Fruit fly (Drosophila melanogaster) whole organism, embryonic: ENCODE results near the gene CG42324.

Experiments used
- BEAF-32 ChIP-seq: fragments of 200-800 bp; sonication (Bioruptor generic); optimal IDR thresholded peaks from 3 replicates; lab custom pipeline; 2017; ENCODE audit warnings: missing biosample characterization, missing genetic modification characterization, mild to moderate bottlenecking, moderate library complexity, missing genetic modification reagents
- C15 ChIP-seq: fragments of 200-800 bp; sonication (Bioruptor generic); IDR thresholded peaks from 3 replicates; pipeline ENCODE4 v1.3.6; 2022; ENCODE audit warnings: missing biosample characterization, missing genetic modification characterization
- CG10366 ChIP-seq: fragments of 200-800 bp; sonication (Bioruptor generic); IDR thresholded peaks from 2 replicates; pipeline ENCODE4 v1.3.6; 2022; ENCODE audit warnings: missing biosample characterization, missing genetic modification characterization
- CG10543 ChIP-seq: fragments of 200-800 bp; sonication (Bioruptor generic); optimal IDR thresholded peaks from 3 replicates; lab custom pipeline; 2017; ENCODE audit warnings: missing biosample characterization, mild to moderate bottlenecking, missing genetic modification characterization, moderate library complexity
- CG11695 ChIP-seq: fragments of 200-800 bp; sonication (Bioruptor generic); IDR thresholded peaks from 3 replicates; pipeline ENCODE4 v1.3.6; 2022; ENCODE audit warnings: missing biosample characterization, missing genetic modification characterization
- CG13624 ChIP-seq: fragments of 200-800 bp; sonication (Bioruptor generic); optimal IDR thresholded peaks from 2 replicates; lab custom pipeline; 2016; ENCODE audit warnings: missing biosample characterization, missing genetic modification characterization
- CG13775 ChIP-seq: fragments of 200-800 bp; sonication (Bioruptor generic); optimal IDR thresholded peaks from 3 replicates; lab custom pipeline; 2017; ENCODE audit warnings: missing biosample characterization, mild to moderate bottlenecking, missing genetic modification characterization
- CG16813 ChIP-seq: fragments of 200-800 bp; sonication (Bioruptor generic); IDR thresholded peaks from 3 replicates; pipeline ENCODE4 v1.3.6; 2022; ENCODE audit warnings: missing biosample characterization, missing genetic modification characterization; ENCODE audit not compliant: partially characterized antibody
- CG2678 ChIP-seq: fragments of 200-800 bp; sonication (Bioruptor generic); optimal IDR thresholded peaks from 3 replicates; lab custom pipeline; 2019; ENCODE audit warnings: missing biosample characterization, mild to moderate bottlenecking, missing genetic modification characterization, moderate library complexity
- CG2712 ChIP-seq: fragments of 200-800 bp; optimal IDR thresholded peaks from 3 replicates; lab custom pipeline; 2019; ENCODE audit warnings: missing biosample characterization, mild to moderate bottlenecking, missing genetic modification characterization, moderate library complexity
- CG31441 ChIP-seq: fragments of 200-800 bp; sonication (Bioruptor generic); IDR thresholded peaks from 2 replicates; pipeline ENCODE4 v1.3.6; 2022; ENCODE audit warnings: missing biosample characterization, missing genetic modification characterization
- CG32532 ChIP-seq: fragments of 200-800 bp; sonication (Bioruptor generic); IDR thresholded peaks from 2 replicates; pipeline ENCODE4 v1.3.6; 2022; ENCODE audit warnings: missing biosample characterization, missing genetic modification characterization
- CG3726 ChIP-seq: fragments of 200-800 bp; sonication (Bioruptor generic); IDR thresholded peaks from 3 replicates; pipeline ENCODE4, ENCODE4 v1.3.6; 2022; ENCODE audit warnings: missing biosample characterization, missing genetic modification characterization
- CG4730 ChIP-seq: fragments of 200-800 bp; sonication (Bioruptor generic); IDR thresholded peaks from 2 replicates; pipeline ENCODE4 v1.3.6; 2022; ENCODE audit warnings: missing biosample characterization, missing genetic modification characterization
- CG7745 ChIP-seq: fragments of 200-800 bp; sonication (Bioruptor generic); optimal IDR thresholded peaks from 2 replicates; lab custom pipeline; 2018; ENCODE audit warnings: missing biosample characterization, mild to moderate bottlenecking, missing genetic modification characterization, moderate library complexity
- CG9727 ChIP-seq: fragments of 200-800 bp; sonication (Bioruptor generic); optimal IDR thresholded peaks from 3 replicates; lab custom pipeline; 2017; ENCODE audit warnings: missing biosample characterization, mild to moderate bottlenecking, missing genetic modification characterization
- E2f2 ChIP-seq: fragments of 200-800 bp; sonication (Bioruptor generic); IDR thresholded peaks from 2 replicates; pipeline ENCODE4 v1.3.6; 2022; ENCODE audit warnings: missing biosample characterization, missing genetic modification characterization
- HLH4C ChIP-seq: fragments of 200-800 bp; sonication (Bioruptor generic); IDR thresholded peaks from 3 replicates; pipeline ENCODE4 v1.3.6; 2022; ENCODE audit warnings: missing biosample characterization, missing genetic modification characterization; ENCODE audit not compliant: partially characterized antibody
- Mad ChIP-seq: fragments of 200-800 bp; sonication (Bioruptor generic); optimal IDR thresholded peaks from 2 replicates; lab custom pipeline; 2016; ENCODE audit warnings: missing biosample characterization, missing genetic modification characterization
- Mes4 ChIP-seq: fragments of 200-800 bp; sonication (Bioruptor generic); optimal IDR thresholded peaks from 2 replicates; lab custom pipeline; 2016; ENCODE audit warnings: missing biosample characterization, missing genetic modification characterization
- Neu2 ChIP-seq: fragments of 200-800 bp; sonication (Bioruptor generic); optimal IDR thresholded peaks from 3 replicates; lab custom pipeline; 2016; ENCODE audit warnings: missing biosample characterization, missing genetic modification characterization, borderline replicate concordance
- PHDP ChIP-seq: fragments of 200-800 bp; sonication (Bioruptor generic); optimal IDR thresholded peaks from 3 replicates; lab custom pipeline; 2018; ENCODE audit warnings: missing biosample characterization, mild to moderate bottlenecking, missing genetic modification characterization, moderate library complexity
- Sry-β ChIP-seq: fragments of 200-800 bp; sonication (Bioruptor generic); optimal IDR thresholded peaks from 2 replicates; lab custom pipeline; 2018; ENCODE audit warnings: missing biosample characterization, mild to moderate bottlenecking, missing genetic modification characterization, moderate library complexity
- Taf1 ChIP-seq: fragments of 200-800 bp; sonication (Bioruptor generic); IDR thresholded peaks from 2 replicates; pipeline ENCODE4 v1.3.6; 2022; ENCODE audit warnings: missing biosample characterization, missing genetic modification characterization
- Tbp ChIP-seq: fragments of >200 bp; optimal IDR thresholded peaks from 2 replicates; lab custom pipeline; 2018; ENCODE audit warnings: missing biosample characterization, missing genetic modification characterization
- ato ChIP-seq: fragments of 200-800 bp; sonication (Bioruptor generic); IDR thresholded peaks from 2 replicates; pipeline ENCODE4 v1.3.6; 2022; ENCODE audit warnings: missing biosample characterization, missing genetic modification characterization; ENCODE audit not compliant: partially characterized antibody
- bbx ChIP-seq: fragments of 200-800 bp; sonication (Bioruptor generic); IDR thresholded peaks from 2 replicates; pipeline ENCODE4 v1.3.6; 2022; ENCODE audit warnings: missing biosample characterization, missing genetic modification characterization; ENCODE audit not compliant: partially characterized antibody
- cad ChIP-seq: fragments of >200 bp; optimal IDR thresholded peaks from 2 replicates; lab custom pipeline; 2017; ENCODE audit warnings: missing biosample characterization, missing genetic modification characterization
- chn ChIP-seq: fragments of 200-800 bp; sonication (Bioruptor generic); optimal IDR thresholded peaks from 2 replicates; lab custom pipeline; 2016; ENCODE audit warnings: missing biosample characterization, missing genetic modification characterization
- da ChIP-seq: fragments of 200-800 bp; sonication (Bioruptor generic); optimal IDR thresholded peaks from 2 replicates; lab custom pipeline; 2016; ENCODE audit warnings: missing biosample characterization, missing genetic modification characterization
- dan ChIP-seq: fragments of 200-800 bp; sonication (Bioruptor generic); IDR thresholded peaks from 2 replicates; pipeline ENCODE4 v1.3.6; 2022; ENCODE audit warnings: missing biosample characterization, missing genetic modification characterization
- dmrt11E ChIP-seq: fragments of 200-800 bp; sonication (Bioruptor generic); optimal IDR thresholded peaks from 3 replicates; lab custom pipeline; 2018; ENCODE audit warnings: missing biosample characterization, mild to moderate bottlenecking, missing genetic modification characterization, moderate library complexity
- dmrt99B ChIP-seq: fragments of 200-800 bp; sonication (Bioruptor generic); optimal IDR thresholded peaks from 2 replicates; lab custom pipeline; 2018; ENCODE audit warnings: missing biosample characterization, mild to moderate bottlenecking, missing genetic modification characterization, moderate library complexity
- gfzf ChIP-seq: fragments of 200-800 bp; sonication (Bioruptor generic); optimal IDR thresholded peaks from 2 replicates; lab custom pipeline; 2016; ENCODE audit warnings: missing biosample characterization, mild to moderate bottlenecking, missing genetic modification characterization, moderate library complexity
- grn ChIP-seq: fragments of 200-800 bp; sonication (Bioruptor generic); optimal IDR thresholded peaks from 3 replicates; lab custom pipeline; 2017; ENCODE audit warnings: missing biosample characterization, missing genetic modification characterization
- ind ChIP-seq: fragments of 200-800 bp; sonication (Bioruptor generic); optimal IDR thresholded peaks from 3 replicates; lab custom pipeline; 2016; ENCODE audit warnings: missing biosample characterization, missing genetic modification characterization
- klu ChIP-seq: fragments of 200-800 bp; sonication (Bioruptor generic); IDR thresholded peaks from 2 replicates; pipeline ENCODE4 v1.3.6; 2022; ENCODE audit warnings: missing biosample characterization, missing genetic modification characterization
- lmd ChIP-seq: fragments of 200-800 bp; sonication (Bioruptor generic); IDR thresholded peaks from 2 replicates; pipeline ENCODE4 v1.3.6; 2022; ENCODE audit warnings: missing biosample characterization, missing genetic modification characterization
- lola ChIP-seq, 3 experiments: fragments of >200 bp in 2 of 3; fragments of 200-800 bp in 1 of 3; sonication (Bioruptor generic) in 1 of 3; optimal IDR thresholded peaks; 2 replicates each; lab custom pipeline; 2017 to 2019; ENCODE audit warnings: missing biosample characterization in 3 of 3, missing genetic modification characterization in 3 of 3, mild to moderate bottlenecking in 1 of 3, moderate library complexity in 1 of 3
- mam ChIP-seq: fragments of 200-800 bp; sonication (Bioruptor generic); optimal IDR thresholded peaks from 3 replicates; lab custom pipeline; 2016; ENCODE audit warnings: missing biosample characterization, missing genetic modification characterization
- mld ChIP-seq: fragments of 200-800 bp; sonication (Bioruptor generic); IDR thresholded peaks from 3 replicates; pipeline ENCODE4 v1.3.6; 2022; ENCODE audit warnings: missing biosample characterization, missing genetic modification characterization; ENCODE audit not compliant: partially characterized antibody
- nerfin-2 ChIP-seq: fragments of 200-800 bp; sonication (Bioruptor generic); IDR thresholded peaks from 2 replicates; pipeline ENCODE4 v1.3.6; 2022; ENCODE audit warnings: missing biosample characterization, missing genetic modification characterization; ENCODE audit not compliant: partially characterized antibody
- peb ChIP-seq: fragments of 200-800 bp; sonication (Bioruptor generic); IDR thresholded peaks from 2 replicates; pipeline ENCODE4 v1.3.6; 2022; ENCODE audit warnings: missing biosample characterization, missing genetic modification characterization
- pita ChIP-seq: fragments of 200-800 bp; sonication (Bioruptor generic); optimal IDR thresholded peaks from 2 replicates; lab custom pipeline; 2017; ENCODE audit warnings: missing biosample characterization, mild to moderate bottlenecking, missing genetic modification characterization
- sima ChIP-seq: fragments of 200-800 bp; sonication (Bioruptor generic); optimal IDR thresholded peaks from 2 replicates; lab custom pipeline; 2016; ENCODE audit warnings: missing biosample characterization, missing genetic modification characterization
- sisA ChIP-seq: fragments of 200-800 bp; sonication (Bioruptor generic); IDR thresholded peaks from 2 replicates; pipeline ENCODE4 v1.3.6; 2022; ENCODE audit warnings: missing biosample characterization, missing genetic modification characterization
- sug ChIP-seq: fragments of 200-800 bp; optimal IDR thresholded peaks from 2 replicates; lab custom pipeline; 2019; ENCODE audit warnings: missing biosample characterization, mild to moderate bottlenecking, missing genetic modification characterization, moderate library complexity
- toy ChIP-seq: fragments of 200-800 bp; sonication (Bioruptor generic); IDR thresholded peaks from 2 replicates; pipeline ENCODE4 v1.3.6; 2022; ENCODE audit warnings: missing biosample characterization, missing genetic modification characterization
- trem ChIP-seq: fragments of 200-800 bp; optimal IDR thresholded peaks from 3 replicates; lab custom pipeline; 2019; ENCODE audit warnings: missing biosample characterization, mild to moderate bottlenecking, missing genetic modification characterization, moderate library complexity
- unc-4 ChIP-seq: fragments of 200-800 bp; sonication (Bioruptor generic); IDR thresholded peaks from 2 replicates; pipeline ENCODE4 v1.3.6; 2022; ENCODE audit warnings: missing biosample characterization, missing genetic modification characterization; ENCODE audit not compliant: partially characterized antibody
- usp ChIP-seq: fragments of >200 bp; optimal IDR thresholded peaks from 2 replicates; lab custom pipeline; 2017; ENCODE audit warnings: missing biosample characterization, missing genetic modification characterization

The CG42324 gene

DNA sequence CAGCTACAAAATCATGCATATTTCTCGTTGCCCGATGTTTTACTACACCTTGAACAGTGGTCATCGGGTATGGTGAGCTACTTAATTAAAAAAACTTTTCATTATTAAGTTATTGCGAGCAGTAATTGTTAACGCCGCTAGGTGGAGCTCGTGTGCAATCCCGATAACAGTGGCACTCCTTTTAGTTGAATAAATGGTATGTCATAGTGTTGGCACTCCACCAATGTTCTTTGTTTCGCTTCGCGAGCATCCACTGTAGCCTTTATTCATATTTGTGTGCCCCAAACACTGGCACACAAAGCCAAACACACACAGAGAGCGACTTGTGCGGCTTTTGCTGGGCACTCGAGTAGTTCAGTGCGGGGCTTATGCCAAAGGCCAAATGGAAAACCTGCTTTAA, 45.6 kb downstream of the CG42324 start (continued):
- TF ChIP-seq trem (tag; lab: Kevin White, UChicago) (peak; percentile 55), unc-4 (GFP tag; lab: Robert Waterston, UW) (no peak), chn (GFP tag; lab: Kevin White, UChicago) (peak; percentile 89), nerfin-2 (no peak), CG13775 (GFP tag; lab: Kevin White, UChicago) (peak; percentile 77), dmrt99B (tag; lab: Kevin White, UChicago) (peak; percentile 83), CG9727 (GFP tag; lab: Kevin White, UChicago) (peak; percentile 80), grn (peak; percentile 27), usp (no peak), HLH4C (GFP tag; lab: Robert Waterston, UW) (no peak), mam (peak; percentile 51), dan (GFP tag; lab: Robert Waterston, UW) (peak; percentile 31; the same call in 1 of the 2 replicates), sug (peak; percentile 81), dmrt11E (tag; lab: Kevin White, UChicago) (peak; percentile 58), CG2678 (tag; lab: Kevin White, UChicago) (peak; percentile 93), BEAF-32 (no peak), CG3726 (GFP tag; lab: Robert Waterston, UW) (peak; percentile 89), lola (GFP tag; optimal IDR thresholded peaks at IDR 0.05; lab: Kevin White, UChicago) (peak in 1 of 3 experiments; percentile 62), CG7745 (tag; lab: Kevin White, UChicago) (no peak), CG10366 (GFP tag; lab: Robert Waterston, UW) (peak; percentile 96), CG31441 (GFP tag; lab: Robert Waterston, UW) (peak; percentile 76), klu (GFP tag; lab: Robert Waterston, UW) (peak; percentile 86), CG11695 (GFP tag; lab: Robert Waterston, UW) (peak; percentile 92), gfzf (GFP tag; lab: Kevin White, UChicago) (peak; percentile 4), peb (GFP tag; lab: Robert Waterston, UW) (peak; percentile 84), toy (GFP tag; lab: Robert Waterston, UW) (peak; percentile 83), bbx (GFP tag; lab: Robert Waterston, UW) (no peak), mld (GFP tag; lab: Robert Waterston, UW) (no peak), Mad (peak; percentile 79), sima (GFP tag; lab: Kevin White, UChicago) (peak; percentile 50), Tbp (GFP tag; lab: Kevin White, UChicago) (no peak), CG32532 (peak; percentile 93), CG10543 (GFP tag; lab: Kevin White, UChicago) (peak; percentile 69), lmd (GFP tag; lab: Robert Waterston, UW) (peak; percentile 97), Sry-β (GFP tag; lab: Kevin White, UChicago) (no peak), PHDP (peak; percentile 91), Mes4 (GFP tag; lab: Kevin White, UChicago) (peak; percentile 86), da (peak; percentile 46), ind (GFP tag; lab: Kevin White, UChicago) (peak; percentile 93), E2f2 (peak; percentile 82), Taf1 (no peak; the same call in none of the 2 replicates), CG2712 (peak; percentile 75), CG13624 (GFP tag; lab: Kevin White, UChicago) (peak; percentile 91), sisA (GFP tag; lab: Robert Waterston, UW) (peak; percentile 97), Neu2 (GFP tag; lab: Kevin White, UChicago) (no peak), CG4730 (GFP tag; lab: Robert Waterston, UW) (peak; percentile 91), ato (GFP tag; lab: Robert Waterston, UW) (no peak), pita (GFP tag; lab: Kevin White, UChicago) (no peak), C15 (GFP tag; lab: Robert Waterston, UW) (peak; percentile 85), CG16813 (GFP tag; lab: Robert Waterston, UW) (no peak), cad (GFP tag; lab: Kevin White, UChicago) (no peak)
